Fruit fly (Drosophila melanogaster) whole organism, larva: Measurements from ENCODE around the gene cact.
A peak's percentile ranks its signal among the peaks of the same experiment; 100 is the strongest.

Experiments
- noc ChIP-seq: fragments of 200-800 bp; sonication (Bioruptor generic); optimal IDR thresholded peaks from 3 replicates; lab custom pipeline; 2019; ENCODE audit warnings: missing biosample characterization, mild to moderate bottlenecking, missing genetic modification characterization, moderate library complexity

Gene cact

dm6 chr2L:16281419-16282076 lies 44.5 kb downstream of the cact start:
- no peak for TF ChIP-seq noc (tag; lab: Kevin White, UChicago)

DNA sequence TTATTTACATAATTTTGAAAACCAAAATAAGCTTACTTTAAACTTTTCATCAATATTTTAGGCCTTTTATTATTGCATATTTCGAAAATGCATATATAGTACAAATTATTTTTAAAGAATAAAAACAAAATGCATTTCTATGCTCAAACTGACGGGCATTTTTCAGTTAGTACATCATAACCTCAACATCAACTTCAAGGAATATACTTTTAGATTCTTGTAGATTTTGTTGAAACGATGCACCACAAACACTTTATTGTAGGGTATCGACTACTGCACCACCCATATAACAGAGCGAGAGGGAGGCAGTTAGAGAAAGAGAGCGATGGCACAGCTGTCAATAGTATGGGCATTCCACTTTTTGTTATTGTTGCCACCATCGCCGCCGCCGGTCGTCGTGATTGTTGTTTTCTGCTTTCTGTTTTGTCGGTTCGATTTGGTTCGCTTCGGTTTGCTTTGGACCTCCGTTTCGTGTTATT lies 46.2 kb downstream of the cact start:
- peak; percentile 67 for TF ChIP-seq noc (tag; lab: Kevin White, UChicago)

DNA sequence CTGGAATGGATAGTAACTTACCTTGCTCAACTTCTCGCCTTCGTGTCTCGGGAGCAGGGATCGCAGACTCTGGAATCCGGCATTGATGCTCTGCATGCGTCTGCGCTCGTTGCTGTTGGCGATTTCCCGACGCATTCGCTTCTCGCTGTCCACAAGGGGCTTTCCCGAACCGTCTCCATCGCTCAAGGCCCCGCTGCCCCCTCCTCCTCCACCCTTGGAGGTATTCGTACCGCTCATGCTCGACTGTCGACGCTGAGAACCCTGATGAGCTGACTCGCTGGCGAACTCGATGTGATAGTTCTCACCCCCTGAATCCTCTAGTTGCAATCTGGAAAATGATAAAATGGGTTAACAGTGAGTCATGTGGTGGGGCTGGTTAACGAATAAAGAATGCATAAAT lies 47.2 kb downstream of the cact start:
- no peak for TF ChIP-seq noc (tag; lab: Kevin White, UChicago)

dm6 chr2L:16277922-16278321 lies 48.1 kb downstream of the cact start:
- no peak for TF ChIP-seq noc (tag; lab: Kevin White, UChicago)

dm6 chr2L:16276820-16277219 lies 49.2 kb downstream of the cact start:
- no peak for TF ChIP-seq noc (tag; lab: Kevin White, UChicago)

DNA sequence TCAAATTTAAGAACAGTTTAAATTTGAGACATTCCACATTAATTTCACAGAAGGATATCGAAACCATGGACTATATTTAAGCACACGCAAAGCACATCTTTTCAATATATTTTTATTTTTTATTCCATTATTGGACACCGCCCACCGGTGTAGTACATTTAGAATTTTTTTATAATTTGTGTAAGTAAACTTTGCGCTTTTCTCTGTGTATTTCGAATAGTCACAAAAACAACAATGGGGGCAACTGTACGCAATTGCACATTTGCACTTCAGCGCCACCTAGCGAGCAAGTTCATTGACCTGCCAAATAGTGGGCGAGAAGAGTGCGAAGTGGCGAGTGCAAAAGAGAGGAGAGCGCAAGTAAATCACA lies 50.2 kb downstream of the cact start:
- no peak for TF ChIP-seq noc (tag; lab: Kevin White, UChicago)

DNA sequence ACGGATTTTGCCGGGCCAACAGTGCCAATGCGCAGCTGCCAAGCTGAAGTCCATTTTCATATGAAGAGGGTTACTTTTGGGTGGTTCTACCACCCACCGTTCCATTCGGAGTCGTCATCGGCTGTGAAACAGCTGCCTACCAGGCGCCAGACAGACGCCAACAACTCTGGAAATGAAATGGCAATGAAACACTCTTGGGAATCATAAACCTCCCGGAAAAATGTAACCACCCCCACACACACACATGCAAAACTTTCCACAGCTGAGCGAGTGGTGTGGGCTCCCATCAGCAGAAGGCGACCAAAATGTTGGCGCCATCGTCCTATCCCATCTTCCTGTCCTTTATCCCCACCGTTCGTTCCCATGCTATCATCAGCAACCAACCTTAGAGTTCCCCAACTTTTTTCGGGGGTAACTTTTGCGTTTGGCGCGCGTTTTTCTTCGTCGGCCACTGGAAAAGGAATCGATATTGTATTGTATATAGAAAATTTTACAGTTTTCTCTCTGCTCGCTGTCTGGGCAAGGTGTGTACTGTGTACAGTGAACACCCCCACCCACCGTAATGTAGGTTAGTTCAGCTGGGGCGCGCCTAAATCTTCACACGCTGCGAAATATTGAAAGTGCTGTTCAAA lies 50.7 kb downstream of the cact start:
- no peak for TF ChIP-seq noc (tag; lab: Kevin White, UChicago)

DNA sequence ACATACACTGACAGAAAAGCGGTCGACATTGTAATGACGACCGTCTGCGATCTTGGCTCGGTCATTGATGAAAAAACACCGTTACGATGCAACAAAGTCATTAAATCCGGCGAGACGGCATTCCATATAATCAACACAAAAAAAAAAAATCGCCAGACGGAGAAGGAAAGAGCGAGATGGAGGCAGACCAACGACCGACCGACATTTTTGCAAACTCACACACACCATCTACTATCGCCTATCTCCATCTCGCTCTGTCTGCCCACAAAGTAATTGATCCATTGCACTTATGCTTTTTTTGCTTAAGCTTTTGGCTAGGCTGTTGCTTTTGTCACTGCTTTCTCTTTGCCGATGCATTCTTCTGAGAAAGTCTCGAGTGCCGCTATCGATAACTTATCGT lies 51.9 kb downstream of the cact start:
- TF ChIP-seq noc (tag; lab: Kevin White, UChicago) = no peak

DNA sequence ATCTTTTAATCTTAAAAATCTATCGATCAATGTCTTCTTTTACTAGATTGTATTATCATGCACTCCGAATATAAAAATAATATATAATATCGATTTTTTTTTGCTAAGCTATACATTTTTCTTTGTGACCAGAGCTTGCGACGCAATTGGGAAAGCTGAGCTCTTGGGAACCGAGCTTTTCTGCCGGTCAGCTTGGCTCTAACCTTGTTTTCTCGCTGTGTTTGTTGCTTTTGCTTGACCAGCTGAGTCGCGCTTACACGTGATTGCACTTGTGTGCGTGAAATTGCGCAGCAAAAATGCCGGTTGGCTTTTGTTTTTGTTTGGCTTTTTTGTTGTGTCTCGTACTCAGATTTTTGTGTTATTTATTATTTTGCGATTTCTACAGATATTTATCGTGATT lies 52.6 kb downstream of the cact start:
- TF ChIP-seq noc (tag; lab: Kevin White, UChicago) = no peak

- TF ChIP-seq noc (tag; lab: Kevin White, UChicago) = no peak
Observed at dm6 chr2L:16272730-16273129, 53.3 kb downstream of the cact start.

DNA sequence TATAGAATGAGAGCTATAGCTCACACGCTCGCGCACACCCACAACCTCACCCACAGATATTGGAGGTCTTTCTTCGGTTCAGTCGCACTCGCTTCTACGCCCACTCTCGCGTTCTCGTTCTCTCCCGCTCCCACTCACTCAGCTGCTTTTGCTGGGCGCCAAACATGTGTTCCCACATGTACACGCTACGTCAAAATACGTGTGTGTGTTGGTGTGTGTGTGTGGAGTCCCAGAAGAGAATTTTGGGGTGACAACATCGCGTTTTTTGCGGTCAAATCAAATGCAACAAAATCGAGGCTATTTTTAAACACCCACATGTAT lies 54.6 kb downstream of the cact start:
- no peak for TF ChIP-seq noc (tag; lab: Kevin White, UChicago)

DNA sequence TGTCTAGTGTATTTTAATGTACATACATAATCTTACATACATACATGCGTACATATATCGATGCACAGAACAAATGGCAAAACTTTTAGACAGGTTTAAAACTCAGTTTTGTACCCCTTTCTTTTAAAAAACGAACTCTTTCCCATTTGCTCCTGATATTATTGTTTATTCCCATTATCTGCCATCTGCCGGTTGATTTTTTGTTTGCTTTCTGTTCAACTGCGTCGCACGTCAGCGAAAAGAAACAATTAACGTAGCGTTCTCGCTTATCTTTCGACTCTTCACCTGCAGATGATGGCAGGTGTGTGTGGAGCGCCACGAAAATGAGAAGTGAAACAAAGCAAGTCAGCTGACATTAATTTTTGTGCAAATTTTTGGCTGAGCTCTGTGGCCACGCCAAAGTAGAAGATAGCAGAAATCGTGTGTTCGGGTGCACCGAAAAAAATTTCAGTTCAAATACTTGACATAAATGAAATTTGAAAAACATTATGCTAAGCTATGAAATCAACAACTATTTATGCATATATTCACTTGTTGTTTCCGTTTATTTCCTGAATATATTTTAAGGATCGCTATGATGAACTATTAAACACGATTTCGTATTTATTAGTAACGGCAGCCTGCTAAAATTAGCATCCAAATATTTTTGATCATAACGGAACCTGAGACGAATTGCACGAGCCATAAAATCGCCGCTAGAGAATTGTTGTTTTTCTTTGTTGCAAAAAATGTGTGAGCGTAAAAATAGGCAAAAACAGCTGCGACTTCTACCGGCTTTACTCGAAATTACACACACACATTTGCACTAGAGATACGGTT lies 55.1 kb downstream of the cact start:
- peak; percentile 92 for TF ChIP-seq noc (tag; lab: Kevin White, UChicago)

dm6 chr2L:16269232-16270134 lies 56.5 kb downstream of the cact start:
- peak; percentile 73 for TF ChIP-seq noc (tag; lab: Kevin White, UChicago)

dm6 chr2L:16268869-16269231 lies 57.2 kb downstream of the cact start:
- TF ChIP-seq noc (tag; lab: Kevin White, UChicago) = no peak

dm6 chr2L:16268107-16268539 lies 57.9 kb downstream of the cact start:
- no peak for TF ChIP-seq noc (tag; lab: Kevin White, UChicago)
